Worm (Caenorhabditis elegans) whole organism, L3 larva: Measurements from ENCODE around the gene F19C7.3.

Source experiments
- aly-2 ChIP-seq: fragments of 150-350 bp; optimal IDR thresholded peaks from 2 replicates; lab custom pipeline; 2014; ENCODE audit warnings: missing biosample characterization, missing genetic modification characterization
- ama-1 ChIP-seq: fragments of 150-350 bp; optimal IDR thresholded peaks from 2 replicates; lab custom pipeline; 2018
- elt-1 ChIP-seq: fragments of 150-350 bp; optimal IDR thresholded peaks from 2 replicates; lab custom pipeline; 2014; ENCODE audit warnings: missing biosample characterization, missing genetic modification characterization
- lsy-12 ChIP-seq: sonication (generic microtip); optimal IDR thresholded peaks from 2 replicates; lab custom pipeline; 2016; ENCODE audit warnings: mild to moderate bottlenecking, missing genetic modification characterization, missing compliant biosample characterization
- nhr-76 ChIP-seq: fragments of 150-350 bp; sonication (generic microtip); optimal IDR thresholded peaks from 5 replicates; lab custom pipeline; 2014; ENCODE audit warnings: missing biosample characterization, missing genetic modification characterization
- tbx-2 ChIP-seq: sonication (generic microtip); optimal IDR thresholded peaks from 2 replicates; lab custom pipeline; 2016; ENCODE audit warnings: mild to moderate bottlenecking, missing genetic modification characterization, missing compliant biosample characterization

DNA sequence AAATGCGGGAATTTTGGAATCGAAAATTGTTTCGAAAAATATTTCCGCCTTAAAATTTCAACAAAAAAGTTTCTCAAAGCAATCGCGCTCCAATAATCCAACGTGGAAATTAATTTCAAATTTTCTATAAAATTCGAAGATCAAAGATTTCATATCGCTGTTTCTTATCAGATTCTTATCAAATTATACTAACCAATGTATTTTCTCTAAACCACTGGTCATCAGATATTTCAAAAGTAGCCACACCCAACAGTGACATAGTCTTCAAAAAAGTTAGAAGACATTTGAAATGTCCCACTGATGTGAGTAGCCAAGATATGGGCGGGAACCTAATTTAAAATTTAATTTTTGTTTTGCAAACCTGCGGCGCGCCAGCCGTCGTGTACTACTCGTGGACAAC, 9.4 kb upstream of the F19C7.3 start:
- TF ChIP-seq tbx-2 (tag; lab: Kevin White, UChicago), result no peak
- TF ChIP-seq nhr-76 (tag; lab: Kevin White, UChicago), result no peak
- no peak for TF ChIP-seq ama-1 (lab: Kevin White, UChicago)
- TF ChIP-seq elt-1 (tag; lab: Kevin White, UChicago), result no peak
- TF ChIP-seq aly-2 (tag; lab: Kevin White, UChicago), result no peak
- TF ChIP-seq lsy-12 (tag; lab: Kevin White, UChicago), result no peak
